Fruit fly (Drosophila melanogaster) whole organism, prepupa: ENCODE data around the gene CG11151.

Source experiments
- Blimp-1 ChIP-seq: fragments of 200-800 bp; sonication (Bioruptor generic); optimal IDR thresholded peaks from 3 replicates; lab custom pipeline; 2017; ENCODE audit warnings: missing biosample characterization, missing genetic modification characterization, mild to moderate bottlenecking, moderate library complexity, missing genetic modification reagents
- CG10631 ChIP-seq: fragments of 200-800 bp; sonication (Bioruptor generic); optimal IDR thresholded peaks from 2 replicates; lab custom pipeline; 2016; ENCODE audit warnings: missing biosample characterization, missing genetic modification characterization
- CG11294 ChIP-seq: fragments of 200-800 bp; sonication (Bioruptor generic); IDR thresholded peaks from 2 replicates; pipeline ENCODE4 v1.3.6; 2022; ENCODE audit warnings: missing biosample characterization, missing genetic modification characterization
- CG11762 ChIP-seq: fragments of 200-800 bp; sonication (Bioruptor generic); optimal IDR thresholded peaks from 3 replicates; lab custom pipeline; 2016; ENCODE audit warnings: missing biosample characterization, missing genetic modification characterization; ENCODE audit not compliant: insufficient read depth
- CG11902 ChIP-seq: fragments of 200-800 bp; sonication (Bioruptor generic); optimal IDR thresholded peaks from 3 replicates; lab custom pipeline; 2016; ENCODE audit warnings: missing biosample characterization, missing genetic modification characterization
- CG15336 ChIP-seq: fragments of 200-800 bp; sonication (Bioruptor generic); IDR thresholded peaks from 2 replicates; pipeline ENCODE4 v1.3.6; 2022; ENCODE audit warnings: missing biosample characterization, missing genetic modification characterization
- CG1621 ChIP-seq: fragments of 200-800 bp; sonication (Bioruptor generic); optimal IDR thresholded peaks from 3 replicates; lab custom pipeline; 2018; ENCODE audit warnings: missing biosample characterization, mild to moderate bottlenecking, missing genetic modification characterization
- CG16779 ChIP-seq: fragments of 200-800 bp; sonication (Bioruptor generic); optimal IDR thresholded peaks from 3 replicates; lab custom pipeline; 2017; ENCODE audit warnings: missing biosample characterization, mild to moderate bottlenecking, missing genetic modification characterization
- CG3032 ChIP-seq: fragments of 200-800 bp; optimal IDR thresholded peaks from 2 replicates; lab custom pipeline; 2019; ENCODE audit warnings: missing biosample characterization, mild to moderate bottlenecking, missing genetic modification characterization, moderate library complexity
- CG31627 ChIP-seq: fragments of 200-800 bp; sonication (Bioruptor generic); optimal IDR thresholded peaks from 3 replicates; lab custom pipeline; 2016; ENCODE audit warnings: missing biosample characterization, missing genetic modification characterization
- CG32006 ChIP-seq: fragments of 200-800 bp; sonication (Bioruptor generic); optimal IDR thresholded peaks from 3 replicates; lab custom pipeline; 2017; ENCODE audit warnings: missing biosample characterization, mild to moderate bottlenecking, missing genetic modification characterization
- CG34406 ChIP-seq: fragments of 200-800 bp; sonication (Bioruptor generic); optimal IDR thresholded peaks from 3 replicates; lab custom pipeline; 2016; ENCODE audit warnings: missing biosample characterization, missing genetic modification characterization
- CG3919 ChIP-seq: fragments of 200-800 bp; sonication (Bioruptor generic); optimal IDR thresholded peaks from 3 replicates; lab custom pipeline; 2016; ENCODE audit warnings: missing biosample characterization, missing genetic modification characterization
- CG6792 ChIP-seq: fragments of 200-800 bp; sonication (Bioruptor generic); optimal IDR thresholded peaks from 3 replicates; lab custom pipeline; 2016; ENCODE audit warnings: missing biosample characterization, missing genetic modification characterization
- CG6808 ChIP-seq: fragments of 200-800 bp; sonication (Bioruptor generic); optimal IDR thresholded peaks from 3 replicates; lab custom pipeline; 2017; ENCODE audit warnings: missing biosample characterization, missing genetic modification characterization, mild to moderate bottlenecking, moderate library complexity, missing genetic modification reagents
- CG7368 ChIP-seq: fragments of 200-800 bp; sonication (Bioruptor generic); optimal IDR thresholded peaks from 3 replicates; lab custom pipeline; 2016; ENCODE audit warnings: missing biosample characterization, missing genetic modification characterization
- CG8119 ChIP-seq: fragments of 200-800 bp; sonication (Bioruptor generic); IDR thresholded peaks from 3 replicates; pipeline ENCODE4 v1.3.6; 2022; ENCODE audit warnings: missing biosample characterization, missing genetic modification characterization
- CG8319 ChIP-seq: fragments of 200-800 bp; sonication (Bioruptor generic); optimal IDR thresholded peaks from 3 replicates; lab custom pipeline; 2016; ENCODE audit warnings: missing biosample characterization, missing genetic modification characterization
- CG8632 ChIP-seq: fragments of 200-800 bp; sonication (Bioruptor generic); optimal IDR thresholded peaks from 3 replicates; lab custom pipeline; 2016; ENCODE audit warnings: missing biosample characterization, missing genetic modification characterization
- CG9139 ChIP-seq: fragments of 200-800 bp; sonication (Bioruptor generic); optimal IDR thresholded peaks from 3 replicates; lab custom pipeline; 2017; ENCODE audit warnings: missing biosample characterization, mild to moderate bottlenecking, missing genetic modification characterization
- Eip75B ChIP-seq: fragments of 200-800 bp; sonication (Bioruptor generic); optimal IDR thresholded peaks from 3 replicates; lab custom pipeline; 2016; ENCODE audit warnings: missing biosample characterization, missing genetic modification characterization
- Eip78C ChIP-seq: fragments of 200-800 bp; sonication (Bioruptor generic); peaks from one replicate; lab custom pipeline; 2016; ENCODE audit warnings: missing biosample characterization, missing genetic modification characterization
- Eip93F ChIP-seq: fragments of 200-800 bp; sonication (Bioruptor generic); optimal IDR thresholded peaks from 2 replicates; lab custom pipeline; 2016; ENCODE audit warnings: missing biosample characterization, mild to moderate bottlenecking, missing genetic modification characterization
- Ets21C ChIP-seq: fragments of 200-800 bp; sonication (Bioruptor generic); optimal IDR thresholded peaks from 3 replicates; lab custom pipeline; 2016; ENCODE audit warnings: missing biosample characterization, missing genetic modification characterization
- Ets96B ChIP-seq: fragments of 200-800 bp; optimal IDR thresholded peaks from 2 replicates; lab custom pipeline; 2019; ENCODE audit warnings: missing biosample characterization, mild to moderate bottlenecking, missing genetic modification characterization, moderate library complexity
- Gug ChIP-seq: fragments of 200-800 bp; sonication (Bioruptor generic); IDR thresholded peaks from 2 replicates; pipeline ENCODE4 v1.3.6; 2022; ENCODE audit warnings: missing biosample characterization, missing genetic modification characterization
- Hr38 ChIP-seq: sonication (Bioruptor generic); optimal IDR thresholded peaks from 2 replicates; lab custom pipeline; 2016; ENCODE audit warnings: missing biosample characterization, missing genetic modification characterization
- Hr39 ChIP-seq: fragments of 200-800 bp; sonication (Bioruptor generic); optimal IDR thresholded peaks from 2 replicates; lab custom pipeline; 2016; ENCODE audit warnings: missing biosample characterization, missing genetic modification characterization
- Hr4 ChIP-seq: fragments of 200-800 bp; sonication (Bioruptor generic); optimal IDR thresholded peaks from 3 replicates; lab custom pipeline; 2016; ENCODE audit warnings: missing biosample characterization, missing genetic modification characterization
- Lpt ChIP-seq: fragments of 200-800 bp; sonication (Bioruptor generic); optimal IDR thresholded peaks from 3 replicates; lab custom pipeline; 2016; ENCODE audit warnings: missing biosample characterization, missing genetic modification characterization
- OdsH ChIP-seq: fragments of 200-800 bp; sonication (Bioruptor generic); optimal IDR thresholded peaks from 3 replicates; lab custom pipeline; 2016; ENCODE audit warnings: missing biosample characterization, missing genetic modification characterization
- Smox ChIP-seq: fragments of 200-800 bp; sonication (Bioruptor generic); optimal IDR thresholded peaks from 3 replicates; lab custom pipeline; 2016; ENCODE audit warnings: missing biosample characterization, missing genetic modification characterization
- Sox102F ChIP-seq: fragments of 200-800 bp; sonication (Bioruptor generic); optimal IDR thresholded peaks from 2 replicates; lab custom pipeline; 2016; ENCODE audit warnings: missing biosample characterization, mild to moderate bottlenecking, missing genetic modification characterization
- Sox14 ChIP-seq: fragments of 200-800 bp; sonication (Bioruptor generic); optimal IDR thresholded peaks from 3 replicates; lab custom pipeline; 2016; ENCODE audit warnings: missing biosample characterization, missing genetic modification characterization
- cyc ChIP-seq: fragments of 200-800 bp; sonication (Bioruptor generic); optimal IDR thresholded peaks from 3 replicates; lab custom pipeline; 2016; ENCODE audit warnings: missing biosample characterization, missing genetic modification characterization
- dsx ChIP-seq: fragments of 200-800 bp; optimal IDR thresholded peaks from 3 replicates; lab custom pipeline; 2019; ENCODE audit warnings: missing biosample characterization, mild to moderate bottlenecking, missing genetic modification characterization, moderate library complexity; ENCODE audit not compliant: poor library complexity, severe bottlenecking
- fd59A ChIP-seq: fragments of 200-800 bp; sonication (Bioruptor generic); optimal IDR thresholded peaks from 2 replicates; lab custom pipeline; 2017; ENCODE audit warnings: missing biosample characterization, mild to moderate bottlenecking, missing genetic modification characterization, missing genetic modification reagents
- fd85E ChIP-seq: fragments of 200-800 bp; sonication (Bioruptor generic); optimal IDR thresholded peaks from 3 replicates; lab custom pipeline; 2016; ENCODE audit warnings: missing biosample characterization, missing genetic modification characterization
- fkh ChIP-seq: fragments of 200-800 bp; sonication (Bioruptor generic); optimal IDR thresholded peaks from 3 replicates; lab custom pipeline; 2017; ENCODE audit warnings: missing biosample characterization, mild to moderate bottlenecking, missing genetic modification characterization, moderate library complexity
- lz ChIP-seq: fragments of 200-800 bp; sonication (Bioruptor generic); optimal IDR thresholded peaks from 3 replicates; lab custom pipeline; 2016; ENCODE audit warnings: missing biosample characterization, missing genetic modification characterization
- net ChIP-seq: fragments of 200-800 bp; sonication (Bioruptor generic); optimal IDR thresholded peaks from 3 replicates; lab custom pipeline; 2016; ENCODE audit warnings: missing biosample characterization, missing genetic modification characterization
- pdm3 ChIP-seq: fragments of 200-800 bp; sonication (Bioruptor generic); optimal IDR thresholded peaks from 3 replicates; lab custom pipeline; 2016; ENCODE audit warnings: missing biosample characterization, missing genetic modification characterization
- salr ChIP-seq, 2 experiments: fragments of 200-800 bp; sonication (Bioruptor generic); optimal IDR thresholded peaks; 3 replicates each; lab custom pipeline; 2016 to 2018; ENCODE audit warnings: missing biosample characterization in 2 of 2, missing genetic modification characterization in 2 of 2, mild to moderate bottlenecking in 1 of 2
- spab ChIP-seq: fragments of 200-800 bp; sonication (Bioruptor generic); optimal IDR thresholded peaks from 2 replicates; lab custom pipeline; 2017; ENCODE audit warnings: missing biosample characterization, mild to moderate bottlenecking, missing genetic modification characterization, missing genetic modification reagents
- svp ChIP-seq: fragments of 200-800 bp; sonication (Bioruptor generic); peaks from one replicate; lab custom pipeline; 2016; ENCODE audit warnings: missing biosample characterization, missing genetic modification characterization

The CG11151 gene

dm6 chrX:13758989-13759549, 19.5 kb downstream of the CG11151 start, which contains the start of gene Yp3:
Yp3 (plus strand) TSS chrX:13759546.
- TF ChIP-seq Ets96B = no peak
- TF ChIP-seq svp (GFP tag; lab: Kevin White, UChicago) = peak; percentile 38

dm6 chrX:13761762-13762371, 22.3 kb downstream of the CG11151 start:
- TF ChIP-seq CG1621 (tag; lab: Kevin White, UChicago) (peak; percentile 51), spab (no peak), CG11762 (GFP tag; lab: Kevin White, UChicago) (no peak), fkh (GFP tag; lab: Kevin White, UChicago) (peak; percentile 29), dsx (GFP tag; lab: Kevin White, UChicago) (no peak), net (GFP tag; lab: Kevin White, UChicago) (no peak)

dm6 chrX:13762372-13762883, 22.9 kb downstream of the CG11151 start, which contains the start of gene rdgB:
rdgB (plus strand) TSS chrX:13762752.
- TF ChIP-seq Blimp-1 (GFP tag; lab: Kevin White, UChicago) (peak; percentile 77), Lpt (GFP tag; lab: Kevin White, UChicago) (peak; percentile 81), CG6792 (peak; percentile 78), dsx (GFP tag; lab: Kevin White, UChicago) (peak; percentile 56), CG9139 (GFP tag; lab: Kevin White, UChicago) (peak; percentile 32), CG6808 (GFP tag; lab: Kevin White, UChicago) (peak; percentile 78), CG15336 (GFP tag; lab: Robert Waterston, UW) (peak; percentile 78), CG1621 (tag; lab: Kevin White, UChicago) (peak; percentile 37), CG10631 (GFP tag; lab: Kevin White, UChicago) (peak; percentile 86), Eip93F (GFP tag; lab: Kevin White, UChicago) (peak; percentile 53), CG16779 (tag; lab: Kevin White, UChicago) (peak; percentile 51), Sox102F (GFP tag; lab: Kevin White, UChicago) (peak; percentile 79), salr (GFP tag; optimal IDR thresholded peaks at IDR 0.05; lab: Kevin White, UChicago) (peak in 1 of 2 experiments; percentile 93), svp (GFP tag; lab: Kevin White, UChicago) (peak; percentile 88), CG7368 (peak; percentile 11), CG11902 (GFP tag; lab: Kevin White, UChicago) (peak; percentile 76), OdsH (GFP tag; lab: Kevin White, UChicago) (peak; percentile 84), Smox (GFP tag; lab: Kevin White, UChicago) (peak; percentile 83), net (GFP tag; lab: Kevin White, UChicago) (peak; percentile 73), Eip75B (GFP tag; lab: Kevin White, UChicago) (peak; percentile 76), fd85E (no peak), CG31627 (peak; percentile 72), CG8632 (GFP tag; lab: Kevin White, UChicago) (peak; percentile 83), CG8319 (GFP tag; lab: Kevin White, UChicago) (peak; percentile 54), Hr39 (peak; percentile 73), Gug (peak; percentile 72), CG34406 (GFP tag; lab: Kevin White, UChicago) (peak; percentile 80), Ets21C (GFP tag; lab: Kevin White, UChicago) (peak; percentile 35), Sox14 (GFP tag; lab: Kevin White, UChicago) (peak; percentile 68), CG11762 (GFP tag; lab: Kevin White, UChicago) (peak; percentile 78), fd59A (GFP tag; lab: Kevin White, UChicago) (peak; percentile 81), cyc (GFP tag; lab: Kevin White, UChicago) (peak; percentile 83), CG3032 (tag; lab: Kevin White, UChicago) (peak; percentile 83), Eip78C (GFP tag; lab: Kevin White, UChicago) (peak; percentile 94), Hr4 (GFP tag; lab: Kevin White, UChicago) (peak; percentile 85), lz (peak; percentile 84), Hr38 (GFP tag; lab: Kevin White, UChicago) (no peak), CG32006 (GFP tag; lab: Kevin White, UChicago) (peak; percentile 95), CG11294 (GFP tag; lab: Robert Waterston, UW) (peak; percentile 39; the same call in 1 of the 2 replicates), CG8119 (GFP tag; lab: Robert Waterston, UW) (peak; percentile 80), CG3919 (peak; percentile 88), pdm3 (GFP tag; lab: Kevin White, UChicago) (peak; percentile 85)
